Fruit fly (Drosophila melanogaster) whole organism, prepupa: ENCODE results near the gene Pif1.

Experiments used
- CG11294 ChIP-seq: fragments of 200-800 bp; sonication (Bioruptor generic); IDR thresholded peaks from 2 replicates; pipeline ENCODE4 v1.3.6; 2022; ENCODE audit warnings: missing biosample characterization, missing genetic modification characterization
- CG11762 ChIP-seq: fragments of 200-800 bp; sonication (Bioruptor generic); optimal IDR thresholded peaks from 3 replicates; lab custom pipeline; 2016; ENCODE audit warnings: missing biosample characterization, missing genetic modification characterization; ENCODE audit not compliant: insufficient read depth
- CG11902 ChIP-seq: fragments of 200-800 bp; sonication (Bioruptor generic); optimal IDR thresholded peaks from 3 replicates; lab custom pipeline; 2016; ENCODE audit warnings: missing biosample characterization, missing genetic modification characterization
- CG15336 ChIP-seq: fragments of 200-800 bp; sonication (Bioruptor generic); IDR thresholded peaks from 2 replicates; pipeline ENCODE4 v1.3.6; 2022; ENCODE audit warnings: missing biosample characterization, missing genetic modification characterization
- CG32006 ChIP-seq: fragments of 200-800 bp; sonication (Bioruptor generic); optimal IDR thresholded peaks from 3 replicates; lab custom pipeline; 2017; ENCODE audit warnings: missing biosample characterization, mild to moderate bottlenecking, missing genetic modification characterization
- CG34406 ChIP-seq: fragments of 200-800 bp; sonication (Bioruptor generic); optimal IDR thresholded peaks from 3 replicates; lab custom pipeline; 2016; ENCODE audit warnings: missing biosample characterization, missing genetic modification characterization
- CG3919 ChIP-seq: fragments of 200-800 bp; sonication (Bioruptor generic); optimal IDR thresholded peaks from 3 replicates; lab custom pipeline; 2016; ENCODE audit warnings: missing biosample characterization, missing genetic modification characterization
- CG6163 ChIP-seq: fragments of 200-800 bp; sonication (Bioruptor generic); IDR thresholded peaks from 3 replicates; pipeline ENCODE4 v1.3.6; 2022; ENCODE audit warnings: missing biosample characterization, missing genetic modification characterization
- CG6276 ChIP-seq: fragments of 200-800 bp; sonication (Bioruptor generic); optimal IDR thresholded peaks from 2 replicates; lab custom pipeline; 2017; ENCODE audit warnings: missing biosample characterization, mild to moderate bottlenecking, missing genetic modification characterization
- CG7368 ChIP-seq: fragments of 200-800 bp; sonication (Bioruptor generic); optimal IDR thresholded peaks from 3 replicates; lab custom pipeline; 2016; ENCODE audit warnings: missing biosample characterization, missing genetic modification characterization
- CG8119 ChIP-seq: fragments of 200-800 bp; sonication (Bioruptor generic); IDR thresholded peaks from 3 replicates; pipeline ENCODE4 v1.3.6; 2022; ENCODE audit warnings: missing biosample characterization, missing genetic modification characterization
- CG8319 ChIP-seq: fragments of 200-800 bp; sonication (Bioruptor generic); optimal IDR thresholded peaks from 3 replicates; lab custom pipeline; 2016; ENCODE audit warnings: missing biosample characterization, missing genetic modification characterization
- CG8632 ChIP-seq: fragments of 200-800 bp; sonication (Bioruptor generic); optimal IDR thresholded peaks from 3 replicates; lab custom pipeline; 2016; ENCODE audit warnings: missing biosample characterization, missing genetic modification characterization
- CG9139 ChIP-seq: fragments of 200-800 bp; sonication (Bioruptor generic); optimal IDR thresholded peaks from 3 replicates; lab custom pipeline; 2017; ENCODE audit warnings: missing biosample characterization, mild to moderate bottlenecking, missing genetic modification characterization
- Eip75B ChIP-seq: fragments of 200-800 bp; sonication (Bioruptor generic); optimal IDR thresholded peaks from 3 replicates; lab custom pipeline; 2016; ENCODE audit warnings: missing biosample characterization, missing genetic modification characterization
- Eip78C ChIP-seq: fragments of 200-800 bp; sonication (Bioruptor generic); peaks from one replicate; lab custom pipeline; 2016; ENCODE audit warnings: missing biosample characterization, missing genetic modification characterization
- Eip93F ChIP-seq: fragments of 200-800 bp; sonication (Bioruptor generic); optimal IDR thresholded peaks from 2 replicates; lab custom pipeline; 2016; ENCODE audit warnings: missing biosample characterization, mild to moderate bottlenecking, missing genetic modification characterization
- Ets21C ChIP-seq: fragments of 200-800 bp; sonication (Bioruptor generic); optimal IDR thresholded peaks from 3 replicates; lab custom pipeline; 2016; ENCODE audit warnings: missing biosample characterization, missing genetic modification characterization
- Gug ChIP-seq: fragments of 200-800 bp; sonication (Bioruptor generic); IDR thresholded peaks from 2 replicates; pipeline ENCODE4 v1.3.6; 2022; ENCODE audit warnings: missing biosample characterization, missing genetic modification characterization
- Hr39 ChIP-seq: fragments of 200-800 bp; sonication (Bioruptor generic); optimal IDR thresholded peaks from 2 replicates; lab custom pipeline; 2016; ENCODE audit warnings: missing biosample characterization, missing genetic modification characterization
- Hr4 ChIP-seq: fragments of 200-800 bp; sonication (Bioruptor generic); optimal IDR thresholded peaks from 3 replicates; lab custom pipeline; 2016; ENCODE audit warnings: missing biosample characterization, missing genetic modification characterization
- Lpt ChIP-seq: fragments of 200-800 bp; sonication (Bioruptor generic); optimal IDR thresholded peaks from 3 replicates; lab custom pipeline; 2016; ENCODE audit warnings: missing biosample characterization, missing genetic modification characterization
- OdsH ChIP-seq: fragments of 200-800 bp; sonication (Bioruptor generic); optimal IDR thresholded peaks from 3 replicates; lab custom pipeline; 2016; ENCODE audit warnings: missing biosample characterization, missing genetic modification characterization
- Sox14 ChIP-seq: fragments of 200-800 bp; sonication (Bioruptor generic); optimal IDR thresholded peaks from 3 replicates; lab custom pipeline; 2016; ENCODE audit warnings: missing biosample characterization, missing genetic modification characterization
- Sox15 ChIP-seq: fragments of 200-800 bp; sonication (Bioruptor generic); optimal IDR thresholded peaks from 3 replicates; lab custom pipeline; 2016; ENCODE audit warnings: missing biosample characterization, missing genetic modification characterization
- cyc ChIP-seq: fragments of 200-800 bp; sonication (Bioruptor generic); optimal IDR thresholded peaks from 3 replicates; lab custom pipeline; 2016; ENCODE audit warnings: missing biosample characterization, missing genetic modification characterization
- dac ChIP-seq: fragments of 200-800 bp; sonication (Bioruptor generic); optimal IDR thresholded peaks from 2 replicates; lab custom pipeline; 2017; ENCODE audit warnings: missing biosample characterization, mild to moderate bottlenecking, missing genetic modification characterization
- dsx ChIP-seq: fragments of 200-800 bp; optimal IDR thresholded peaks from 3 replicates; lab custom pipeline; 2019; ENCODE audit warnings: missing biosample characterization, mild to moderate bottlenecking, missing genetic modification characterization, moderate library complexity; ENCODE audit not compliant: poor library complexity, severe bottlenecking
- eg ChIP-seq: fragments of 200-800 bp; sonication (Bioruptor generic); IDR thresholded peaks from 3 replicates; pipeline ENCODE4 v1.3.6; 2022; ENCODE audit warnings: missing biosample characterization, missing genetic modification characterization
- fd85E ChIP-seq: fragments of 200-800 bp; sonication (Bioruptor generic); optimal IDR thresholded peaks from 3 replicates; lab custom pipeline; 2016; ENCODE audit warnings: missing biosample characterization, missing genetic modification characterization
- net ChIP-seq: fragments of 200-800 bp; sonication (Bioruptor generic); optimal IDR thresholded peaks from 3 replicates; lab custom pipeline; 2016; ENCODE audit warnings: missing biosample characterization, missing genetic modification characterization
- pdm3 ChIP-seq: fragments of 200-800 bp; sonication (Bioruptor generic); optimal IDR thresholded peaks from 3 replicates; lab custom pipeline; 2016; ENCODE audit warnings: missing biosample characterization, missing genetic modification characterization
- spab ChIP-seq: fragments of 200-800 bp; sonication (Bioruptor generic); optimal IDR thresholded peaks from 2 replicates; lab custom pipeline; 2017; ENCODE audit warnings: missing biosample characterization, mild to moderate bottlenecking, missing genetic modification characterization, missing genetic modification reagents
- ss ChIP-seq, 2 experiments: fragments of 200-800 bp; sonication (Bioruptor generic); optimal IDR thresholded peaks; 2 replicates in 1 of 2; 3 replicates in 1 of 2; lab custom pipeline; 2017 to 2018; ENCODE audit warnings: mild to moderate bottlenecking in 2 of 2, missing biosample characterization in 2 of 2, missing genetic modification characterization in 2 of 2, moderate library complexity in 1 of 2
- svp ChIP-seq: fragments of 200-800 bp; sonication (Bioruptor generic); peaks from one replicate; lab custom pipeline; 2016; ENCODE audit warnings: missing biosample characterization, missing genetic modification characterization
- topi ChIP-seq: fragments of 200-800 bp; sonication (Bioruptor generic); optimal IDR thresholded peaks from 3 replicates; lab custom pipeline; 2016; ENCODE audit warnings: missing biosample characterization, missing genetic modification characterization

Pif1 gene

DNA sequence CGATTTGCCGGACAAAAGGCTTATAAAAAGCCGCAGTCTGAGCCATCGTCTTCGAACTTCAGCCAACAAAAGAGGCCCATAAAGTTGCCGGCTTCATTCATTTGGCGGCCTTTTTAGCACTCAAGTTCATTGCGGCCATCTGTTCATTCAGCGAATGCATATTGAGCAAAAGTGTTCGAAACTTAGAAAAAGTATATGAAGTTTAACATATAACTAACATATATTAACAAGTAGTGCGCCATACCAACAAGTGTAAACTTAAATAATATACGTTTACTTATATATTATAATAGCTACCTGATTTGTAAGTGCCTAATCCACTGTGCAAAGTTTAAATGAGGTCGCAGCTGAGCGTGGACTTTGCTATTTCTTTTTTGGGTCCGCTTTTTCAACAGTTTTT, 33.5 kb downstream of the Pif1 start (continued):
- TF ChIP-seq CG11902 (GFP tag; lab: Kevin White, UChicago) (no peak), fd85E (no peak), Hr4 (GFP tag; lab: Kevin White, UChicago) (peak; percentile 38), CG6163 (GFP tag; lab: Robert Waterston, UW) (peak; percentile 52; the same call in 2 of the 3 replicates), Lpt (GFP tag; lab: Kevin White, UChicago) (no peak), CG8319 (GFP tag; lab: Kevin White, UChicago) (no peak), svp (GFP tag; lab: Kevin White, UChicago) (no peak)
- TF ChIP-seq, all 60 proteins: peak for 15

DNA sequence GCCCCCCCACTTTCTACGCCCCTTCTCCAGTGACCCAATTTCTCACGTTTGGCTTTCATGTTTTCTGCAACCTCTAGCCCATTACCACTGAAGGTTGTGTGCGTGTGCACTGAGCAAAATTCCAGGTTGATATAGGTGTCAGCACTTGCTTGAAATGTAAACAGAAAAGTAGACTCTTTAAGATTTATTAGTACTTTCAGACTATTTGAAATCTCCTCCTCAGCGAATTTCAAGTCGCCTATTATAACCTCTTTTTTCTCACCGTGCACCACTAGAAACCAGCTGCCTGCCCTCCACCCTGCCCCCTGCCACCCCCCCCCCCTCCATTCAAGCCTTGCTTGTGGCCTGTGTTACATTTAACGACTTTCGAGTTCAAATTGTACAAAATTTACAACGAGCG, 34.7 kb downstream of the Pif1 start:
- TF ChIP-seq net (GFP tag; lab: Kevin White, UChicago): no peak
- TF ChIP-seq CG34406: no peak
- TF ChIP-seq CG8632 (GFP tag; lab: Kevin White, UChicago): no peak
- no peak for TF ChIP-seq topi (GFP tag; lab: Kevin White, UChicago)
- TF ChIP-seq eg (GFP tag; lab: Robert Waterston, UW): peak; percentile 75; the same call in 2 of the 3 replicates
- peak; percentile 42 for TF ChIP-seq CG6276 (GFP tag; lab: Kevin White, UChicago)
- no peak for TF ChIP-seq Eip93F (GFP tag; lab: Kevin White, UChicago)
- TF ChIP-seq dac: peak; percentile 30
- peak; percentile 66 for TF ChIP-seq CG15336 (GFP tag; lab: Robert Waterston, UW)
- TF ChIP-seq Gug (GFP tag; lab: Robert Waterston, UW): peak; percentile 38; the same call in 1 of the 2 replicates
- no peak for TF ChIP-seq fd85E
- TF ChIP-seq dsx (GFP tag; lab: Kevin White, UChicago): no peak
- peak; percentile 68 for TF ChIP-seq CG6163 (GFP tag; lab: Robert Waterston, UW)
- TF ChIP-seq OdsH (GFP tag; lab: Kevin White, UChicago): peak; percentile 13
- TF ChIP-seq ss (GFP tag; optimal IDR thresholded peaks at IDR 0.05; lab: Kevin White, UChicago): no peak
- TF ChIP-seq cyc: no peak
- no peak for TF ChIP-seq CG3919 (GFP tag; lab: Kevin White, UChicago)
- peak; percentile 63 for TF ChIP-seq Hr4 (GFP tag; lab: Kevin White, UChicago)
- TF ChIP-seq Eip78C: peak; percentile 32
- TF ChIP-seq CG32006 (GFP tag; lab: Kevin White, UChicago): peak; percentile 63
- TF ChIP-seq CG11294: no peak; the same call in 1 of the 2 replicates
- no peak for TF ChIP-seq Ets21C (GFP tag; lab: Kevin White, UChicago)
- TF ChIP-seq CG8119 (GFP tag; lab: Robert Waterston, UW): 0 out of 3 replicates have a peak, but pooled peaks have one; percentile 41
- TF ChIP-seq CG11762 (GFP tag; lab: Kevin White, UChicago): no peak
- TF ChIP-seq svp (GFP tag; lab: Kevin White, UChicago): peak; percentile 35
- TF ChIP-seq Sox14: no peak
- TF ChIP-seq CG8319 (GFP tag; lab: Kevin White, UChicago): no peak
- TF ChIP-seq CG11902 (GFP tag; lab: Kevin White, UChicago): no peak

DNA sequence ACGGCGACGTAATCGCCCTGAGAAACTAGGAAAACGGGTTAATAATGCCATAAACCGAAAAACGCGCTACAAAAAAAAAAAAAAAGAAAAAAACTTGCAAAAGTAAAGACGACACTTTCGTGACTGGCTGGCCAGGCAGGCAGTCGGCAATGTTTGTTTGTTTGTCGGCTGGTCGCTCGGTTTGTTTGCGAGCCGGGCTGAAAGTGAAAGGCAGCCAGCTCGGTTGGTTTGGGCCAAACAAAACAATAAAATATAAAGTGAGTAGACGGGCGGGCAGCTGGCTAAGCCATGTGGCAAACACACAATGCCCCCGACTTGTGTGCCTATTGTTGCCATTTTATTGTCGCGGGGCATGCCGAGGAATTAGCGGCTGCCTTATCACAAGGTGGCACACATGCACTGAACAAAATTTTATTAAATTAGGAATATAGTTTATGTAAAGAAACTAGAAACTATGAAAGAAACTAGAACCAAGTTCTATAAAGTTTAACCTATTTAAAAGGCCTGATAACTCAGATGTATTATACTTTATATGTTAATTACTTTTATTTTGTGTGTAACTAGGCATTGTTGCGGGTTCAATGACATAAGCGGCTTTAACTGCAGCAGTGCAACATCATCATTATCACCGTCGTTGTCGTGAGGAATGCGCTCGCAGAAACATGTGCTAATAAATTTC, 41.2 kb downstream of the Pif1 start:
- TF ChIP-seq CG9139: no peak
- peak; percentile 39 for TF ChIP-seq CG32006 (GFP tag; lab: Kevin White, UChicago)
- peak; percentile 70; the same call in 2 of the 3 replicates for TF ChIP-seq eg (GFP tag; lab: Robert Waterston, UW)
- peak; percentile 71 for TF ChIP-seq CG8119 (GFP tag; lab: Robert Waterston, UW)
- peak; percentile 37 for TF ChIP-seq CG6276 (GFP tag; lab: Kevin White, UChicago)
- TF ChIP-seq Hr4 (GFP tag; lab: Kevin White, UChicago): peak; percentile 70
- peak; percentile 70 for TF ChIP-seq CG15336 (GFP tag; lab: Robert Waterston, UW)
- no peak for TF ChIP-seq Hr39 (GFP tag; lab: Kevin White, UChicago)
- no peak for TF ChIP-seq CG7368
- peak; percentile 36 for TF ChIP-seq pdm3 (GFP tag; lab: Kevin White, UChicago)
- no peak for TF ChIP-seq CG34406
- TF ChIP-seq spab (GFP tag; lab: Kevin White, UChicago): no peak
- no peak for TF ChIP-seq Eip75B (GFP tag; lab: Kevin White, UChicago)
- peak; percentile 40 for TF ChIP-seq Eip78C
- TF ChIP-seq OdsH (GFP tag; lab: Kevin White, UChicago): peak; percentile 8
- TF ChIP-seq Sox15: no peak
- TF ChIP-seq, all 60 proteins: peak for 9
